Fruit fly (Drosophila melanogaster) whole organism, embryonic: ENCODE results near the gene CG7912.

ENCODE experiments used
- CG12744 ChIP-seq: fragments of 200-800 bp; sonication (Bioruptor generic); optimal IDR thresholded peaks from 2 replicates; lab custom pipeline; 2016; ENCODE audit warnings: missing biosample characterization, missing genetic modification characterization
- CG6654 ChIP-seq: fragments of 200-800 bp; sonication (Bioruptor generic); optimal IDR thresholded peaks from 2 replicates; lab custom pipeline; 2017; ENCODE audit warnings: missing biosample characterization, mild to moderate bottlenecking, missing genetic modification characterization
- Sox100B ChIP-seq: fragments of 200-800 bp; sonication (Bioruptor generic); optimal IDR thresholded peaks from 3 replicates; lab custom pipeline; 2018; ENCODE audit warnings: missing biosample characterization, mild to moderate bottlenecking, missing genetic modification characterization
- Tbp ChIP-seq: fragments of >200 bp; optimal IDR thresholded peaks from 2 replicates; lab custom pipeline; 2018; ENCODE audit warnings: missing biosample characterization, missing genetic modification characterization
- fru ChIP-seq: fragments of >200 bp; optimal IDR thresholded peaks from 2 replicates; lab custom pipeline; 2017
- gro ChIP-seq: fragments of 200-800 bp; sonication (Bioruptor generic); optimal IDR thresholded peaks from 2 replicates; lab custom pipeline; 2016; ENCODE audit warnings: missing biosample characterization, missing genetic modification characterization
- h ChIP-seq: fragments of >200 bp; optimal IDR thresholded peaks from 2 replicates; lab custom pipeline; 2017
- mirr ChIP-seq: fragments of 200-800 bp; sonication (Bioruptor generic); optimal IDR thresholded peaks from 3 replicates; lab custom pipeline; 2018; ENCODE audit warnings: missing biosample characterization, mild to moderate bottlenecking, missing genetic modification characterization
- pan ChIP-seq, 4 experiments: fragments of >200 bp in 3 of 4; fragments of 200-800 bp in 1 of 4; sonication (Bioruptor generic) in 1 of 4; optimal IDR thresholded peaks in 3 of 4; IDR thresholded peaks in 1 of 4; 2 replicates each; pipeline versions ENCODE4 v1.3.6 to Lab custom; 2017 to 2022; ENCODE audit warnings: missing biosample characterization in 2 of 4, missing genetic modification characterization in 2 of 4, mixed read lengths in 1 of 4

DNA sequence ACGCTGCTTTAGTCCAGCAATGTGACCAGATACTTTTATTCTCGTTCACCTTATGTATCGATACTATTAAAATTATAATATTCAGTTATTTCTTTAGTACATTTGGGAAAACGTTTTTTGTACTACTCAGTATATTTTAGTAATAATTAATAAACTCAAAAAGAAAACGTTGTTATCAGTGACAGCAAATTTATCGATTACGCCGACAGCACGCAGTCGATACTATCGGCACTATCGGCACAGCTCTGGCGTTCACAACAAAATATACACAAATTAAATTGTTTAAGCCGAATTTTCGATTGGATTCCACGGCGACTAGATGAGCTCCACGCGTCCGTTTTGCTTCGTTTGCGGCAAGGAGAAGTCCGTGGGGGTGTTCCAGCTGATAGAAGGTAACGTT lies 30.5 kb upstream of the CG7912 start, which contains the start of the genes janA, Sry-alpha and Sry-beta:
- TF ChIP-seq gro, result no peak
- no peak for TF ChIP-seq fru (lab: Kevin White, UChicago)
- TF ChIP-seq h (lab: Kevin White, UChicago), result no peak
- no peak for TF ChIP-seq CG6654 (GFP tag; lab: Kevin White, UChicago)
- no peak for TF ChIP-seq mirr (GFP tag; lab: Kevin White, UChicago)
- no peak for TF ChIP-seq Tbp
- TF ChIP-seq Sox100B (GFP tag; lab: Kevin White, UChicago), result no peak
- TF ChIP-seq CG12744 (GFP tag; lab: Kevin White, UChicago), result no peak
- no peak for TF ChIP-seq pan (optimal IDR thresholded peaks at IDR 0.05; lab: Kevin White, UChicago)
- TF ChIP-seq pan (GFP tag; optimal IDR thresholded peaks at IDR 0.05 in 1 of 2, IDR thresholded peaks at IDR 0.05 in 1 of 2), result no peak
